Worm (Caenorhabditis elegans): ENCODE data around the gene C49C8.1.

Gene C49C8.1

ce11 chrIV:8614680-8615079 is 39.7 kb upstream of the C49C8.1 start, which contains the start of gene cyp-33E3:
Gene cyp-33E3 (plus strand): TSS chrIV:8614995.
- TF ChIP-seq daf-16 (GFP tag; optimal IDR thresholded peaks at IDR 0.05) (no peak), daf-16 (tag; optimal IDR thresholded peaks at IDR 0.05) (peak; percentile 41), T20F7.1 (GFP tag; optimal IDR thresholded peaks at IDR 0.05) (peak; percentile 34), aha-1 (tag) (no peak), dmd-6 (GFP tag; IDR thresholded peaks at IDR 0.05) (peak; percentile 45; the same call in 1 of the 2 replicates), cey-2 (tag; optimal IDR thresholded peaks at IDR 0.05; ENCODE audit: borderline replicate concordance, insufficient read depth) (no peak), nhr-28 (tag; optimal IDR thresholded peaks at IDR 0.05) (peak; percentile 90), pqm-1 (tag; optimal IDR thresholded peaks at IDR 0.05) (peak; percentile 14), hlh-30 (tag; optimal IDR thresholded peaks at IDR 0.05; ENCODE audit: insufficient read depth) (peak; percentile 18), lsy-2 (tag; optimal IDR thresholded peaks at IDR 0.05) (no peak), dve-1 (tag; optimal IDR thresholded peaks at IDR 0.05; ENCODE audit: insufficient read depth) (peak; percentile 38)

ce11 chrIV:8615314-8615713 is 39.1 kb upstream of the C49C8.1 start:
- TF ChIP-seq unc-62 (GFP tag; optimal IDR thresholded peaks at IDR 0.05 in 1 of 2) = peak in 1 of 2 experiments; percentile 91
- TF ChIP-seq unc-62 (tag; optimal IDR thresholded peaks at IDR 0.05) = no peak
- TF ChIP-seq rbr-2 (tag; optimal IDR thresholded peaks at IDR 0.05) = no peak
- peak; percentile 13 for TF ChIP-seq aha-1 (tag)

- no peak for TF ChIP-seq ctbp-1 (GFP tag; IDR thresholded peaks at IDR 0.05)
- no peak for TF ChIP-seq Y5F2A.4 (GFP tag; optimal IDR thresholded peaks at IDR 0.05)
- TF ChIP-seq mxl-3 (GFP tag; optimal IDR thresholded peaks at IDR 0.05) = no peak
- no peak for TF ChIP-seq mxl-2 (GFP tag; conservative IDR thresholded peaks at IDR 0.05)
Observed at ce11 chrIV:8617047-8617446, 37.3 kb upstream of the C49C8.1 start, which contains the start of the genes F42A9.7 and F42A9.3. Gene F42A9.7 (minus strand): TSS chrIV:8617147. Gene F42A9.3 (plus strand): TSS chrIV:8617260.

ce11 chrIV:8618698-8619097 is 35.7 kb upstream of the C49C8.1 start, which contains the start of gene F42A9.8:
Gene F42A9.8 (minus strand): TSS chrIV:8618785.
- TF ChIP-seq daf-12 (tag; optimal IDR thresholded peaks at IDR 0.05) (no peak), lin-38 (GFP tag; IDR thresholded peaks at IDR 0.05) (peak; percentile 56)

ce11 chrIV:8620102-8620733 is 34.2 kb upstream of the C49C8.1 start, which contains the start of gene lin-49:
Gene lin-49 (plus strand): TSS chrIV:8620683.
- no peak for TF ChIP-seq cey-2 (tag; optimal IDR thresholded peaks at IDR 0.05; ENCODE audit: borderline replicate concordance, insufficient read depth)
- TF ChIP-seq ZK337.2 (GFP tag; IDR thresholded peaks at IDR 0.05) = no peak
- TF ChIP-seq attf-4 (tag; optimal IDR thresholded peaks at IDR 0.05) = no peak
- TF ChIP-seq nhr-111 (GFP tag; optimal IDR thresholded peaks at IDR 0.05) = no peak
- no peak for TF ChIP-seq dmd-9 (GFP tag; IDR thresholded peaks at IDR 0.05)
- TF ChIP-seq nhr-77 (tag; optimal IDR thresholded peaks at IDR 0.05) = peak; percentile 62
- TF ChIP-seq skn-1 (tag; optimal IDR thresholded peaks at IDR 0.05) = no peak
- no peak for TF ChIP-seq egl-43 (GFP tag; IDR thresholded peaks at IDR 0.05)
- TF ChIP-seq ceh-28 (tag; optimal IDR thresholded peaks at IDR 0.05) = no peak
- no peak for TF ChIP-seq nhr-237 (tag; optimal IDR thresholded peaks at IDR 0.05)
- no peak for TF ChIP-seq mdt-29 (GFP tag; IDR thresholded peaks at IDR 0.05)
- TF ChIP-seq hif-1 (tag; optimal IDR thresholded peaks at IDR 0.05) = peak in 1 of 2 experiments; percentile 38
- no peak for TF ChIP-seq lim-7 (GFP tag; IDR thresholded peaks at IDR 0.05)
- peak; percentile 62 for TF ChIP-seq dmd-6 (GFP tag; IDR thresholded peaks at IDR 0.05)
- no peak for TF ChIP-seq Y75B8A.6 (GFP tag; IDR thresholded peaks at IDR 0.05)
- TF ChIP-seq ceh-20 (GFP tag; IDR thresholded peaks at IDR 0.05) = no peak
- no peak for TF ChIP-seq dmd-8 (GFP tag; IDR thresholded peaks at IDR 0.05)
- no peak for TF ChIP-seq Y105C5A.15 (GFP tag; IDR thresholded peaks at IDR 0.05)
- TF ChIP-seq lin-13 (GFP tag; optimal IDR thresholded peaks at IDR 0.05) = peak; percentile 47
- no peak for TF ChIP-seq ceh-82 (tag; optimal IDR thresholded peaks at IDR 0.05)
- TF ChIP-seq ces-1 (GFP tag; optimal IDR thresholded peaks at IDR 0.05) = no peak
- TF ChIP-seq spr-3 (GFP tag; optimal IDR thresholded peaks at IDR 0.05) = no peak
- no peak for TF ChIP-seq R02D3.7 (tag; optimal IDR thresholded peaks at IDR 0.05)
- peak; percentile 43 to 82 for TF ChIP-seq lsy-2 (tag; optimal IDR thresholded peaks at IDR 0.05)
- TF ChIP-seq nhr-25 (tag; optimal IDR thresholded peaks at IDR 0.05; ENCODE audit: borderline replicate concordance, insufficient read depth) = peak; percentile 41
- TF ChIP-seq zag-1 (tag; optimal IDR thresholded peaks at IDR 0.05) = no peak

Measured in whole organism, L4 larva.